Comparison of ENCODE assay signal across 8 worm cellular contexts in the genomic region with DNA sequence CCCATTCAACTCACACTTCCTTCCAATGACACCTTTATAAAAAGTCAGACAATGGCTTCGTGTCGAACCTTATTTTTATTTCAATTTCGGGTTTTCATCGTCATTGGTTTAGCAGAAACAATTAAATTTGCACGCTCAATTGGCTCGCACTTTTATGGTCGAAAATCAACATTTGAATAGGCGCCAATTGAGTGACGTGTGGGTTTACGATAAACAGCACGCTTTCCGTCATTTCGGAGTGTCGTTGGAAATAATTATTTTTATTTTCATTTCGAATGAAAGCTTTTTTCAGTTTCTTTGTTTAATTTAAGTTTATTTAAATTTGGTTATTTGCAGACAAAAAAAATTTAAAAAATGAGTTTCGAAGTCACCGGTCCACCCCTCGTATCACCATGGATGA.
TF ChIP-seq lines count a peak whose summit lies in the region.

A gene (plus strand): TSS at position 330 of the 400 bp plus-strand sequence.

TF ChIP-seq in whole organism, L1 larva, 84 proteins besides CTCF, POLR2A, EP300 and RAD21 (continues in another document):
- TF ChIP-seq nhr-12 (tag; optimal IDR thresholded peaks at IDR 0.05; lab: Kevin White, UChicago) (no peak), lin-35 (GFP tag; optimal IDR thresholded peaks at IDR 0.05; lab: Kevin White, UChicago) (peak; percentile 98 to 99), alr-1 (tag; optimal IDR thresholded peaks at IDR 0.05; lab: Kevin White, UChicago; ENCODE audit: borderline replicate concordance) (no peak), nhr-11 (tag; optimal IDR thresholded peaks at IDR 0.05; lab: Kevin White, UChicago) (no peak), unc-30 (tag; optimal IDR thresholded peaks at IDR 0.05; lab: Kevin White, UChicago) (no peak), F16B12.6 (tag; optimal IDR thresholded peaks at IDR 0.05; lab: Kevin White, UChicago) (peak; percentile 61), fkh-10 (GFP tag; optimal IDR thresholded peaks at IDR 0.05; lab: Kevin White, UChicago) (no peak), aly-2 (tag; optimal IDR thresholded peaks at IDR 0.05; lab: Kevin White, UChicago) (peak; percentile 53), fkh-4 (tag; optimal IDR thresholded peaks at IDR 0.05; lab: Kevin White, UChicago; ENCODE audit: borderline replicate concordance) (no peak), hlh-17 (GFP tag; optimal IDR thresholded peaks at IDR 0.05; lab: Kevin White, UChicago; ENCODE audit: borderline replicate concordance) (no peak)

TF ChIP-seq in whole organism, L2 larva, 48 proteins besides CTCF, POLR2A, EP300 and RAD21 (continues in another document):
- TF ChIP-seq mbf-1 (tag; optimal IDR thresholded peaks at IDR 0.05; lab: Kevin White, UChicago) (no peak), snpc-4 (tag; optimal IDR thresholded peaks at IDR 0.05; lab: Kevin White, UChicago) (peak; percentile 11), unc-55 (GFP tag; optimal IDR thresholded peaks at IDR 0.05; lab: Kevin White, UChicago) (peak; percentile 83), nhr-129 (tag; optimal IDR thresholded peaks at IDR 0.05; lab: Kevin White, UChicago) (peak; percentile 73), ceh-16 (tag; optimal IDR thresholded peaks at IDR 0.05; lab: Kevin White, UChicago) (no peak), ZK546.5 (tag; optimal IDR thresholded peaks at IDR 0.05; lab: Kevin White, UChicago) (peak; percentile 14), Y55F3AM.14 (GFP tag; optimal IDR thresholded peaks at IDR 0.05; lab: Kevin White, UChicago) (no peak), nhr-21 (tag; optimal IDR thresholded peaks at IDR 0.05; lab: Kevin White, UChicago) (peak; percentile 39), gmeb-1 (tag; optimal IDR thresholded peaks at IDR 0.05; lab: Kevin White, UChicago) (peak; percentile 96), sma-9 (GFP tag; optimal IDR thresholded peaks at IDR 0.05; lab: Kevin White, UChicago) (peak; percentile 69), sma-9 (tag; optimal IDR thresholded peaks at IDR 0.05; lab: Kevin White, UChicago) (no peak)

TF ChIP-seq in whole organism, L3 larva, 47 proteins besides CTCF, POLR2A, EP300 and RAD21 (continues in another document):
- TF ChIP-seq eor-1 (tag; optimal IDR thresholded peaks at IDR 0.05; lab: Kevin White, UChicago) (no peak), nhr-12 (tag; optimal IDR thresholded peaks at IDR 0.05; lab: Kevin White, UChicago) (no peak), fos-1 (tag; optimal IDR thresholded peaks at IDR 0.05; lab: Kevin White, UChicago) (no peak), aly-2 (tag; optimal IDR thresholded peaks at IDR 0.05; lab: Kevin White, UChicago) (no peak), nhr-77 (tag; optimal IDR thresholded peaks at IDR 0.05; lab: Kevin White, UChicago) (no peak), lin-15B (tag; optimal IDR thresholded peaks at IDR 0.05; lab: Kevin White, UChicago) (peak; percentile 77), hmg-11 (tag; optimal IDR thresholded peaks at IDR 0.05; lab: Kevin White, UChicago) (peak; percentile 47), nhr-23 (tag; optimal IDR thresholded peaks at IDR 0.05; lab: Kevin White, UChicago) (peak; percentile 59), nfya-1 (tag; optimal IDR thresholded peaks at IDR 0.05; lab: Kevin White, UChicago; ENCODE audit: insufficient read depth) (no peak), jun-1 (tag; optimal IDR thresholded peaks at IDR 0.05; lab: Kevin White, UChicago) (no peak), zag-1 (tag; optimal IDR thresholded peaks at IDR 0.05; lab: Kevin White, UChicago) (no peak)

TF ChIP-seq in whole organism, L4 larva, 104 proteins besides CTCF, POLR2A, EP300 and RAD21 (continues in another document):
- TF ChIP-seq lin-39 (tag; optimal IDR thresholded peaks at IDR 0.05; lab: Kevin White, UChicago), result no peak
- no peak for TF ChIP-seq ces-1 (GFP tag; optimal IDR thresholded peaks at IDR 0.05; lab: Kevin White, UChicago)
- TF ChIP-seq skn-1 (tag; optimal IDR thresholded peaks at IDR 0.05; lab: Kevin White, UChicago), result no peak
- no peak for TF ChIP-seq set-16 (GFP tag; IDR thresholded peaks at IDR 0.05; lab: Robert Waterston, UW)
- TF ChIP-seq zfp-2 (tag; optimal IDR thresholded peaks at IDR 0.05; lab: Kevin White, UChicago), result no peak
- TF ChIP-seq Y48G9A.11 (GFP tag; IDR thresholded peaks at IDR 0.05; lab: Robert Waterston, UW), result peak; percentile 99
- TF ChIP-seq aly-2 (tag; optimal IDR thresholded peaks at IDR 0.05; lab: Kevin White, UChicago), result no peak
- no peak for TF ChIP-seq lin-15B (tag; optimal IDR thresholded peaks at IDR 0.05; lab: Kevin White, UChicago)
- no peak for TF ChIP-seq daf-19 (GFP tag; conservative IDR thresholded peaks at IDR 0.05; lab: Robert Waterston, UW)
- TF ChIP-seq nhr-111 (GFP tag; optimal IDR thresholded peaks at IDR 0.05; lab: Kevin White, UChicago), result no peak
- no peak for TF ChIP-seq Y75B8A.6 (GFP tag; IDR thresholded peaks at IDR 0.05; lab: Robert Waterston, UW)
- no peak for TF ChIP-seq vab-7 (GFP tag; IDR thresholded peaks at IDR 0.05; lab: Robert Waterston, UW)

TF ChIP-seq in whole organism, late embryonic, 69 proteins besides CTCF, POLR2A, EP300 and RAD21:
- no peak for TF ChIP-seq sox-2 (GFP tag; IDR thresholded peaks at IDR 0.05; lab: Robert Waterston, UW)
- TF ChIP-seq elt-2 (tag; optimal IDR thresholded peaks at IDR 0.05; lab: Kevin White, UChicago), result no peak
- TF ChIP-seq nfya-1 (tag; optimal IDR thresholded peaks at IDR 0.05; lab: Kevin White, UChicago), result peak; percentile 26
- peak; percentile 55 for TF ChIP-seq unc-42 (tag; optimal IDR thresholded peaks at IDR 0.05; lab: Kevin White, UChicago)
- TF ChIP-seq ceh-30 (tag; optimal IDR thresholded peaks at IDR 0.05; lab: Kevin White, UChicago), result no peak
- TF ChIP-seq K02D7.2 (tag; optimal IDR thresholded peaks at IDR 0.05; lab: Kevin White, UChicago), result no peak
- TF ChIP-seq dmd-4 (tag; optimal IDR thresholded peaks at IDR 0.05; lab: Kevin White, UChicago; ENCODE audit: borderline replicate concordance), result no peak
- no peak for TF ChIP-seq ttx-3 (tag; optimal IDR thresholded peaks at IDR 0.05; lab: Kevin White, UChicago)
- TF ChIP-seq unc-55 (GFP tag; optimal IDR thresholded peaks at IDR 0.05; lab: Kevin White, UChicago), result peak; percentile 3
- TF ChIP-seq tbx-2 (tag; optimal IDR thresholded peaks at IDR 0.05; lab: Kevin White, UChicago), result peak; percentile 15
- peak; percentile 30 for TF ChIP-seq ceh-31 (tag; optimal IDR thresholded peaks at IDR 0.05; lab: Kevin White, UChicago)

TF ChIP-seq in whole organism, midembryonic, 9 proteins besides CTCF, POLR2A, EP300 and RAD21:
- peak; percentile 6 for TF ChIP-seq cog-1 (tag; optimal IDR thresholded peaks at IDR 0.05; lab: Kevin White, UChicago)
- no peak for TF ChIP-seq flt-1 (GFP tag; IDR thresholded peaks at IDR 0.05; lab: Robert Waterston, UW)

TF ChIP-seq in whole organism, mixed stage, embryonic, 35 proteins besides CTCF, POLR2A, EP300 and RAD21:
- TF ChIP-seq mep-1 (tag; optimal IDR thresholded peaks at IDR 0.05; lab: Kevin White, UChicago) (peak; percentile 16), ces-1 (GFP tag; optimal IDR thresholded peaks at IDR 0.05; lab: Kevin White, UChicago) (peak; percentile 80), pha-4 (tag; optimal IDR thresholded peaks at IDR 0.05; lab: Kevin White, UChicago) (no peak), nhr-237 (tag; optimal IDR thresholded peaks at IDR 0.05; lab: Kevin White, UChicago) (peak; percentile 0), hlh-1 (tag; optimal IDR thresholded peaks at IDR 0.05; lab: Kevin White, UChicago) (peak; percentile 35), lsy-2 (tag; optimal IDR thresholded peaks at IDR 0.05; lab: Kevin White, UChicago) (peak; percentile 60)

TF ChIP-seq in whole organism, young adult, 124 proteins besides CTCF, POLR2A, EP300 and RAD21 (continues in another document):
- TF ChIP-seq lin-54 (GFP tag; optimal IDR thresholded peaks at IDR 0.05; lab: Kevin White, UChicago) (no peak), cebp-2 (GFP tag; IDR thresholded peaks at IDR 0.05; lab: Robert Waterston, UW) (no peak), snpc-4 (GFP tag; optimal IDR thresholded peaks at IDR 0.05; lab: Kevin White, UChicago) (no peak), snpc-4 (tag; optimal IDR thresholded peaks at IDR 0.05; lab: Kevin White, UChicago) (peak in 3 of 4 experiments; percentile 60 to 71 (median 62)), dpl-1 (GFP tag; optimal IDR thresholded peaks at IDR 0.05; lab: Kevin White, UChicago) (peak; percentile 72), attf-6 (GFP tag; IDR thresholded peaks at IDR 0.05; lab: Robert Waterston, UW) (no peak), madf-6 (GFP tag; IDR thresholded peaks at IDR 0.05; lab: Robert Waterston, UW) (no peak), hmg-1.2 (GFP tag; IDR thresholded peaks at IDR 0.05; lab: Robert Waterston, UW) (no peak), pha-4 (tag; optimal IDR thresholded peaks at IDR 0.05; lab: Kevin White, UChicago) (no peak), egrh-3 (GFP tag; IDR thresholded peaks at IDR 0.05; lab: Robert Waterston, UW) (no peak), ztf-6 (GFP tag; IDR thresholded peaks at IDR 0.05; lab: Robert Waterston, UW) (no peak), unc-130 (GFP tag; optimal IDR thresholded peaks at IDR 0.05; lab: Kevin White, UChicago) (no peak), ekl-4 (GFP tag; IDR thresholded peaks at IDR 0.05; lab: Robert Waterston, UW) (no peak), rpc-1 (optimal IDR thresholded peaks at IDR 0.05; lab: Kevin White, UChicago) (no peak), rpc-1 (tag; optimal IDR thresholded peaks at IDR 0.05; lab: Kevin White, UChicago) (no peak), unc-62 (GFP tag; optimal IDR thresholded peaks at IDR 0.05; lab: Kevin White, UChicago) (no peak), efl-1 (GFP tag; optimal IDR thresholded peaks at IDR 0.05; lab: Kevin White, UChicago) (peak; percentile 75), ets-4 (GFP tag; optimal IDR thresholded peaks at IDR 0.05; lab: Kevin White, UChicago) (no peak), lin-35 (GFP tag; optimal IDR thresholded peaks at IDR 0.05; lab: Kevin White, UChicago) (peak in 1 of 3 experiments; percentile 79), attf-3 (GFP tag; conservative IDR thresholded peaks at IDR 0.05; lab: Robert Waterston, UW) (peak; percentile 97), ztf-28 (GFP tag; IDR thresholded peaks at IDR 0.05; lab: Robert Waterston, UW) (no peak), K11D2.4 (GFP tag; IDR thresholded peaks at IDR 0.05; lab: Robert Waterston, UW) (no peak), F33H1.4 (GFP tag; IDR thresholded peaks at IDR 0.05; lab: Robert Waterston, UW) (peak; percentile 34; the same call in 1 of the 2 replicates), nhr-90 (tag; optimal IDR thresholded peaks at IDR 0.05; lab: Kevin White, UChicago) (no peak), zim-3 (tag; optimal IDR thresholded peaks at IDR 0.05; lab: Kevin White, UChicago) (no peak), him-1 (tag; optimal IDR thresholded peaks at IDR 0.05; lab: Kevin White, UChicago) (no peak), tbp1 (GFP tag; optimal IDR thresholded peaks at IDR 0.05; lab: Kevin White, UChicago) (peak; percentile 12), aptf-2 (GFP tag; conservative IDR thresholded peaks at IDR 0.05; lab: Robert Waterston, UW) (no peak), egl-18 (GFP tag; IDR thresholded peaks at IDR 0.05; lab: Robert Waterston, UW) (no peak), dox-1 (GFP tag; IDR thresholded peaks at IDR 0.05; lab: Robert Waterston, UW) (no peak), let-607 (tag; optimal IDR thresholded peaks at IDR 0.05; lab: Kevin White, UChicago) (no peak), gei-17 (GFP tag; optimal IDR thresholded peaks at IDR 0.05; lab: Kevin White, UChicago) (no peak)
